Fruit fly (Drosophila melanogaster) whole organism, prepupa: ENCODE data around the gene Rsph9.

Source experiments
- CG10631 ChIP-seq: fragments of 200-800 bp; sonication (Bioruptor generic); optimal IDR thresholded peaks from 2 replicates; lab custom pipeline; 2016; ENCODE audit warnings: missing biosample characterization, missing genetic modification characterization
- CG15336 ChIP-seq: fragments of 200-800 bp; sonication (Bioruptor generic); IDR thresholded peaks from 2 replicates; pipeline ENCODE4 v1.3.6; 2022; ENCODE audit warnings: missing biosample characterization, missing genetic modification characterization
- CG16779 ChIP-seq: fragments of 200-800 bp; sonication (Bioruptor generic); optimal IDR thresholded peaks from 3 replicates; lab custom pipeline; 2017; ENCODE audit warnings: missing biosample characterization, mild to moderate bottlenecking, missing genetic modification characterization
- CG3032 ChIP-seq: fragments of 200-800 bp; optimal IDR thresholded peaks from 2 replicates; lab custom pipeline; 2019; ENCODE audit warnings: missing biosample characterization, mild to moderate bottlenecking, missing genetic modification characterization, moderate library complexity
- CG31627 ChIP-seq: fragments of 200-800 bp; sonication (Bioruptor generic); optimal IDR thresholded peaks from 3 replicates; lab custom pipeline; 2016; ENCODE audit warnings: missing biosample characterization, missing genetic modification characterization
- CG32006 ChIP-seq: fragments of 200-800 bp; sonication (Bioruptor generic); optimal IDR thresholded peaks from 3 replicates; lab custom pipeline; 2017; ENCODE audit warnings: missing biosample characterization, mild to moderate bottlenecking, missing genetic modification characterization
- CG34406 ChIP-seq: fragments of 200-800 bp; sonication (Bioruptor generic); optimal IDR thresholded peaks from 3 replicates; lab custom pipeline; 2016; ENCODE audit warnings: missing biosample characterization, missing genetic modification characterization
- CG3919 ChIP-seq: fragments of 200-800 bp; sonication (Bioruptor generic); optimal IDR thresholded peaks from 3 replicates; lab custom pipeline; 2016; ENCODE audit warnings: missing biosample characterization, missing genetic modification characterization
- CG4318 ChIP-seq: fragments of 200-800 bp; sonication (Bioruptor generic); optimal IDR thresholded peaks from 3 replicates; lab custom pipeline; 2017; ENCODE audit warnings: missing biosample characterization, mild to moderate bottlenecking, missing genetic modification characterization
- CG6163 ChIP-seq: fragments of 200-800 bp; sonication (Bioruptor generic); IDR thresholded peaks from 3 replicates; pipeline ENCODE4 v1.3.6; 2022; ENCODE audit warnings: missing biosample characterization, missing genetic modification characterization
- CG6276 ChIP-seq: fragments of 200-800 bp; sonication (Bioruptor generic); optimal IDR thresholded peaks from 2 replicates; lab custom pipeline; 2017; ENCODE audit warnings: missing biosample characterization, mild to moderate bottlenecking, missing genetic modification characterization
- CG6792 ChIP-seq: fragments of 200-800 bp; sonication (Bioruptor generic); optimal IDR thresholded peaks from 3 replicates; lab custom pipeline; 2016; ENCODE audit warnings: missing biosample characterization, missing genetic modification characterization
- CG6808 ChIP-seq: fragments of 200-800 bp; sonication (Bioruptor generic); optimal IDR thresholded peaks from 3 replicates; lab custom pipeline; 2017; ENCODE audit warnings: missing biosample characterization, missing genetic modification characterization, mild to moderate bottlenecking, moderate library complexity, missing genetic modification reagents
- CG6854 ChIP-seq: fragments of 200-800 bp; sonication (Bioruptor generic); optimal IDR thresholded peaks from 2 replicates; lab custom pipeline; 2017; ENCODE audit warnings: missing biosample characterization, mild to moderate bottlenecking, missing genetic modification characterization
- CG7368 ChIP-seq: fragments of 200-800 bp; sonication (Bioruptor generic); optimal IDR thresholded peaks from 3 replicates; lab custom pipeline; 2016; ENCODE audit warnings: missing biosample characterization, missing genetic modification characterization
- CG8632 ChIP-seq: fragments of 200-800 bp; sonication (Bioruptor generic); optimal IDR thresholded peaks from 3 replicates; lab custom pipeline; 2016; ENCODE audit warnings: missing biosample characterization, missing genetic modification characterization
- CG9139 ChIP-seq: fragments of 200-800 bp; sonication (Bioruptor generic); optimal IDR thresholded peaks from 3 replicates; lab custom pipeline; 2017; ENCODE audit warnings: missing biosample characterization, mild to moderate bottlenecking, missing genetic modification characterization
- Eip78C ChIP-seq: fragments of 200-800 bp; sonication (Bioruptor generic); peaks from one replicate; lab custom pipeline; 2016; ENCODE audit warnings: missing biosample characterization, missing genetic modification characterization
- Ets96B ChIP-seq: fragments of 200-800 bp; optimal IDR thresholded peaks from 2 replicates; lab custom pipeline; 2019; ENCODE audit warnings: missing biosample characterization, mild to moderate bottlenecking, missing genetic modification characterization, moderate library complexity
- Gug ChIP-seq: fragments of 200-800 bp; sonication (Bioruptor generic); IDR thresholded peaks from 2 replicates; pipeline ENCODE4 v1.3.6; 2022; ENCODE audit warnings: missing biosample characterization, missing genetic modification characterization
- Hr39 ChIP-seq: fragments of 200-800 bp; sonication (Bioruptor generic); optimal IDR thresholded peaks from 2 replicates; lab custom pipeline; 2016; ENCODE audit warnings: missing biosample characterization, missing genetic modification characterization
- OdsH ChIP-seq: fragments of 200-800 bp; sonication (Bioruptor generic); optimal IDR thresholded peaks from 3 replicates; lab custom pipeline; 2016; ENCODE audit warnings: missing biosample characterization, missing genetic modification characterization
- Smox ChIP-seq: fragments of 200-800 bp; sonication (Bioruptor generic); optimal IDR thresholded peaks from 3 replicates; lab custom pipeline; 2016; ENCODE audit warnings: missing biosample characterization, missing genetic modification characterization
- Sox102F ChIP-seq: fragments of 200-800 bp; sonication (Bioruptor generic); optimal IDR thresholded peaks from 2 replicates; lab custom pipeline; 2016; ENCODE audit warnings: missing biosample characterization, mild to moderate bottlenecking, missing genetic modification characterization
- Sox14 ChIP-seq: fragments of 200-800 bp; sonication (Bioruptor generic); optimal IDR thresholded peaks from 3 replicates; lab custom pipeline; 2016; ENCODE audit warnings: missing biosample characterization, missing genetic modification characterization
- Sox15 ChIP-seq: fragments of 200-800 bp; sonication (Bioruptor generic); optimal IDR thresholded peaks from 3 replicates; lab custom pipeline; 2016; ENCODE audit warnings: missing biosample characterization, missing genetic modification characterization
- achi ChIP-seq: fragments of 200-800 bp; sonication (Bioruptor generic); optimal IDR thresholded peaks from 3 replicates; lab custom pipeline; 2016; ENCODE audit warnings: missing biosample characterization, missing genetic modification characterization
- acj6 ChIP-seq: fragments of 200-800 bp; sonication (Bioruptor generic); optimal IDR thresholded peaks from 3 replicates; lab custom pipeline; 2016; ENCODE audit warnings: missing biosample characterization, missing genetic modification characterization
- cyc ChIP-seq: fragments of 200-800 bp; sonication (Bioruptor generic); optimal IDR thresholded peaks from 3 replicates; lab custom pipeline; 2016; ENCODE audit warnings: missing biosample characterization, missing genetic modification characterization
- dac ChIP-seq: fragments of 200-800 bp; sonication (Bioruptor generic); optimal IDR thresholded peaks from 2 replicates; lab custom pipeline; 2017; ENCODE audit warnings: missing biosample characterization, mild to moderate bottlenecking, missing genetic modification characterization
- esn ChIP-seq: fragments of 200-800 bp; sonication (Bioruptor generic); optimal IDR thresholded peaks from 2 replicates; lab custom pipeline; 2016; ENCODE audit warnings: missing biosample characterization, mild to moderate bottlenecking, missing genetic modification characterization, moderate library complexity
- fd59A ChIP-seq: fragments of 200-800 bp; sonication (Bioruptor generic); optimal IDR thresholded peaks from 2 replicates; lab custom pipeline; 2017; ENCODE audit warnings: missing biosample characterization, mild to moderate bottlenecking, missing genetic modification characterization, missing genetic modification reagents
- fd85E ChIP-seq: fragments of 200-800 bp; sonication (Bioruptor generic); optimal IDR thresholded peaks from 3 replicates; lab custom pipeline; 2016; ENCODE audit warnings: missing biosample characterization, missing genetic modification characterization
- fkh ChIP-seq: fragments of 200-800 bp; sonication (Bioruptor generic); optimal IDR thresholded peaks from 3 replicates; lab custom pipeline; 2017; ENCODE audit warnings: missing biosample characterization, mild to moderate bottlenecking, missing genetic modification characterization, moderate library complexity
- lz ChIP-seq: fragments of 200-800 bp; sonication (Bioruptor generic); optimal IDR thresholded peaks from 3 replicates; lab custom pipeline; 2016; ENCODE audit warnings: missing biosample characterization, missing genetic modification characterization
- pdm3 ChIP-seq: fragments of 200-800 bp; sonication (Bioruptor generic); optimal IDR thresholded peaks from 3 replicates; lab custom pipeline; 2016; ENCODE audit warnings: missing biosample characterization, missing genetic modification characterization
- salr ChIP-seq, 2 experiments: fragments of 200-800 bp; sonication (Bioruptor generic); optimal IDR thresholded peaks; 3 replicates each; lab custom pipeline; 2016 to 2018; ENCODE audit warnings: missing biosample characterization in 2 of 2, missing genetic modification characterization in 2 of 2, mild to moderate bottlenecking in 1 of 2
- spab ChIP-seq: fragments of 200-800 bp; sonication (Bioruptor generic); optimal IDR thresholded peaks from 2 replicates; lab custom pipeline; 2017; ENCODE audit warnings: missing biosample characterization, mild to moderate bottlenecking, missing genetic modification characterization, missing genetic modification reagents
- ss ChIP-seq, 2 experiments: fragments of 200-800 bp; sonication (Bioruptor generic); optimal IDR thresholded peaks; 2 replicates in 1 of 2; 3 replicates in 1 of 2; lab custom pipeline; 2017 to 2018; ENCODE audit warnings: mild to moderate bottlenecking in 2 of 2, missing biosample characterization in 2 of 2, missing genetic modification characterization in 2 of 2, moderate library complexity in 1 of 2
- svp ChIP-seq: fragments of 200-800 bp; sonication (Bioruptor generic); peaks from one replicate; lab custom pipeline; 2016; ENCODE audit warnings: missing biosample characterization, missing genetic modification characterization
- vri ChIP-seq: fragments of 200-800 bp; sonication (Bioruptor generic); optimal IDR thresholded peaks from 3 replicates; lab custom pipeline; 2016; ENCODE audit warnings: missing biosample characterization, mild to moderate bottlenecking, missing genetic modification characterization

Rsph9 gene

DNA sequence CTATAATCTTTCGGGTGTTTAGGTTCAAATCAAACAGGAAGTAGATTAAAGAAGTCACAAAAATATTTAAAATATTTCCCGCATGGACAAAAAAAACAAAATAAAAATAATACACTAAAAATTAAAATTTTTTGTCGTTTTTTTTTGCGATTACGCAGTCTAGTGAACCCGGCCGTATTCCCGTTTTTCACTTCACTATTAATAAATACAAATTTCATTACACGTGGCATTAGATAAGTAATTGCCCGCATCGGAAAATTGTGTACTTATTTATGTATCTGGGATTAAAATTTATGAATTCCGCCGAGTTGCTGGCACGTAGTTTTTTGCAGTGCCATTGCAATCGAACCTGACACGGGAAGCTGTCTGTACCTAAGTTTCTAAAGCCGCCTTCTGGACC is 14.8 kb upstream of the Rsph9 start (continued):
- TF ChIP-seq dac (no peak), spab (GFP tag; lab: Kevin White, UChicago) (no peak), cyc (GFP tag; lab: Kevin White, UChicago) (no peak), CG32006 (GFP tag; lab: Kevin White, UChicago) (peak; percentile 76), fd59A (peak; percentile 12), Gug (GFP tag; lab: Robert Waterston, UW) (no peak), CG10631 (GFP tag; lab: Kevin White, UChicago) (peak; percentile 23), salr (GFP tag; optimal IDR thresholded peaks at IDR 0.05; lab: Kevin White, UChicago) (peak in 1 of 2 experiments; percentile 26), Hr39 (peak; percentile 21), fkh (GFP tag; lab: Kevin White, UChicago) (no peak), CG16779 (tag; lab: Kevin White, UChicago) (no peak), CG6854 (GFP tag; lab: Kevin White, UChicago) (no peak), Sox14 (GFP tag; lab: Kevin White, UChicago) (peak; percentile 32), CG6276 (GFP tag; lab: Kevin White, UChicago) (peak; percentile 50), CG9139 (GFP tag; lab: Kevin White, UChicago) (no peak), acj6 (GFP tag; lab: Kevin White, UChicago) (no peak), esn (GFP tag; lab: Kevin White, UChicago) (peak; percentile 37)

DNA sequence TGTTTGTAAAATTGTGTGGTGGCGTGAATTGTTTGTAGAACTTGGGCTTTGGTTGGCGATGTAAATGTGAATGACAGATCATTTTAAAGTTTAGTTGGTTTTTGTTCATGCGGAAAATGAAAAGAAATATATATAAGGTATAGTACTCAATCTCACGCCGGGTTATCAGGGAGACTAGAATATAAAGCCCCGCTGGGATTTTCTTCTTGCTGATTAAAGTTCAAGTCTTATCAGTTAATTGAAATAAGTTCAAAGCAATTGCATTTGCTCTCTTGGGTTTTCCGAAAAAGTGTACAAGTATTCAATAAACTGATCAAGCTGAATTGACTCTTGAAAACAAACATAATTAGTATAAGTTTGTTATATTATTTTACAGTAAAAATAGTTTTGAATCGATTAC is 13.0 kb upstream of the Rsph9 start:
- no peak for TF ChIP-seq pdm3 (GFP tag; lab: Kevin White, UChicago)
- peak; percentile 92 for TF ChIP-seq svp (GFP tag; lab: Kevin White, UChicago)

DNA sequence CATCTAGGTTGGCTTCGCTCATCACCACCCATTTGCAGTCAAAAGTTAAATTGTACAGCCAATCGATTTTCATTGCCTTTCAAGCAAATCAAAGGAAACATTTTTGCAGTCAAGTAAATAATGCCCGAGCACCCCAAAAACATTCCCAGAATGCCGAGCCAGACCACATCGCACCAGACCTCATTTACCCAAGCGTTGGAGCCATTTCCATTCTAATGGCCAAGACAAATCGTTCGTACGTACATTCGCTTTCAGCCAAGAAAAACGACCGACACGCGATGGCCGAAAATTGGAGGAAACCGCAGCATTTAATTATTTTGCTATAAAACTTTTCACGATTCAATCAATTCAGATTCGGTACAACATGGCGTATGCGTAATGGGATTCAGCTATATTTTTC is 12.6 kb upstream of the Rsph9 start:
- TF ChIP-seq CG8632 = no peak
- TF ChIP-seq CG4318 (GFP tag; lab: Kevin White, UChicago) = no peak
- no peak for TF ChIP-seq Hr39
- no peak for TF ChIP-seq CG6808 (GFP tag; lab: Kevin White, UChicago)
- no peak for TF ChIP-seq svp (GFP tag; lab: Kevin White, UChicago)
- TF ChIP-seq OdsH = no peak
- TF ChIP-seq Sox102F (GFP tag; lab: Kevin White, UChicago) = no peak
- TF ChIP-seq pdm3 (GFP tag; lab: Kevin White, UChicago) = no peak
- no peak for TF ChIP-seq CG7368 (GFP tag; lab: Kevin White, UChicago)
- no peak for TF ChIP-seq fkh (GFP tag; lab: Kevin White, UChicago)
- TF ChIP-seq dac = no peak
- TF ChIP-seq achi (GFP tag; lab: Kevin White, UChicago) = no peak
- TF ChIP-seq acj6 (GFP tag; lab: Kevin White, UChicago) = no peak
- no peak for TF ChIP-seq CG34406 (GFP tag; lab: Kevin White, UChicago)
- no peak for TF ChIP-seq CG3032 (tag; lab: Kevin White, UChicago)
- no peak for TF ChIP-seq Smox
- no peak for TF ChIP-seq Ets96B (tag; lab: Kevin White, UChicago)
- TF ChIP-seq, all 60 proteins: peak for 0

DNA sequence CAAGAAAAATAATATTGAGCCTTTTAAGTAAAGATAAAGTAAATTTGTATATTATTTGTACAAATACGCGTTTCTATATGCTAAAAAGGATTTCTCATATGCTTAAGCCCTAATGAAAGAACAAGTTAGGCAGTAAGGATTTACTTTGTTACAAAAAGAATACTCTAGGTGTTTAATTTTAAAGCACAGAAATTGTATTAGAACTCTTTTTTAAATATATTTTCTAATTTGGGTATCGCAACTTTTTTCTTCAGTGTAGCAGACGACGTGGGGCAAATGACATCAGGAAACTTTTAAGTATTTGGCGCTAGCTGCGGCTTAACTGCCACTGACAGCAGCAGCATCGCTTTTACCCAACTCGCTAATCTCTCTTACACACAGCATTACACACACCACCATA is 9.7 kb upstream of the Rsph9 start:
- peak; percentile 6 for TF ChIP-seq CG31627 (GFP tag; lab: Kevin White, UChicago)
- no peak for TF ChIP-seq CG6792 (GFP tag; lab: Kevin White, UChicago)
- peak; percentile 3 for TF ChIP-seq Ets96B (tag; lab: Kevin White, UChicago)
- peak; percentile 3 for TF ChIP-seq acj6 (GFP tag; lab: Kevin White, UChicago)
- no peak for TF ChIP-seq Sox102F (GFP tag; lab: Kevin White, UChicago)
- TF ChIP-seq pdm3 (GFP tag; lab: Kevin White, UChicago) = peak; percentile 29
- peak; percentile 61 for TF ChIP-seq Eip78C (GFP tag; lab: Kevin White, UChicago)
- TF ChIP-seq svp (GFP tag; lab: Kevin White, UChicago) = peak; percentile 67

DNA sequence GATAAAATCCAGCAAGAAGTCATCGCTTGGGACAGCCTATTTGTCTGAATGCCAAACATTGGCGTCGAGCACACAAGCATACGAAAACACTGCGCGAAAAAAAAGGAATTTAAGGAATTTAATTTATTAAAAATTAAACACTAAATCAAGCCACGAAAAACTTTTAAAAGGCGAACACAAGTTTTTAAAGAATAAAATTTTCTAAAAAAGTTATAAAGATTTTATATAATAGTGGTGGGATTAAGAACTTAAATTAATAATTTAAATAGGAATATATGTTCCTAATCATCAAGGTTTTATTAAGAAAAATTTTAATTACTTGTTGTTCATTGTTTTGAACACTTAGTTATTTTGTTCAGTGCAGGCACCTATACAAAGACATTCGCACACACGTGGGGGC is 8.9 kb upstream of the Rsph9 start:
- no peak for TF ChIP-seq fkh (GFP tag; lab: Kevin White, UChicago)
- TF ChIP-seq lz (GFP tag; lab: Kevin White, UChicago) = peak; percentile 46
- TF ChIP-seq CG10631 (GFP tag; lab: Kevin White, UChicago) = peak; percentile 51
- 0 out of 3 replicates have a peak, but pooled peaks have one; percentile 26 for TF ChIP-seq CG6163 (GFP tag; lab: Robert Waterston, UW)
- TF ChIP-seq ss (GFP tag; optimal IDR thresholded peaks at IDR 0.05; lab: Kevin White, UChicago) = no peak
- TF ChIP-seq OdsH = peak; percentile 35
- TF ChIP-seq CG7368 (GFP tag; lab: Kevin White, UChicago) = no peak
- TF ChIP-seq fd59A = no peak
- TF ChIP-seq esn (GFP tag; lab: Kevin White, UChicago) = peak; percentile 79
- peak; percentile 5 for TF ChIP-seq cyc (GFP tag; lab: Kevin White, UChicago)
- no peak for TF ChIP-seq Hr39
- peak; percentile 3 for TF ChIP-seq Sox15 (GFP tag; lab: Kevin White, UChicago)
- peak; percentile 9 for TF ChIP-seq vri
- peak; percentile 78 for TF ChIP-seq CG3032 (tag; lab: Kevin White, UChicago)
- no peak for TF ChIP-seq dac
- TF ChIP-seq achi (GFP tag; lab: Kevin White, UChicago) = peak; percentile 26
- peak; percentile 36 for TF ChIP-seq CG32006 (GFP tag; lab: Kevin White, UChicago)
- peak; percentile 61; the same call in 1 of the 2 replicates for TF ChIP-seq CG15336 (GFP tag; lab: Robert Waterston, UW)
- TF ChIP-seq Eip78C (GFP tag; lab: Kevin White, UChicago) = no peak
- no peak for TF ChIP-seq CG3919 (GFP tag; lab: Kevin White, UChicago)
- no peak for TF ChIP-seq fd85E (GFP tag; lab: Kevin White, UChicago)
